Fruit fly (Drosophila melanogaster) whole organism, embryonic: ENCODE data around the gene CG43750.

Experiments
- Atf6 ChIP-seq: fragments of 200-800 bp; sonication (Bioruptor generic); IDR thresholded peaks from 2 replicates; pipeline ENCODE4 v1.3.6; 2022; ENCODE audit warnings: missing biosample characterization, missing genetic modification characterization
- CG10366 ChIP-seq: fragments of 200-800 bp; sonication (Bioruptor generic); IDR thresholded peaks from 2 replicates; pipeline ENCODE4 v1.3.6; 2022; ENCODE audit warnings: missing biosample characterization, missing genetic modification characterization
- CG10959 ChIP-seq: fragments of 200-800 bp; sonication (Bioruptor generic); IDR thresholded peaks from 2 replicates; pipeline ENCODE4 v1.3.6; 2022; ENCODE audit warnings: missing biosample characterization, missing genetic modification characterization
- CG11398 ChIP-seq: fragments of 200-800 bp; sonication (Bioruptor generic); optimal IDR thresholded peaks from 2 replicates; lab custom pipeline; 2016; ENCODE audit warnings: missing biosample characterization, missing genetic modification characterization
- CG12744 ChIP-seq: fragments of 200-800 bp; sonication (Bioruptor generic); optimal IDR thresholded peaks from 2 replicates; lab custom pipeline; 2016; ENCODE audit warnings: missing biosample characterization, missing genetic modification characterization
- CG12942 ChIP-seq: fragments of 200-800 bp; sonication (Bioruptor generic); optimal IDR thresholded peaks from 3 replicates; lab custom pipeline; 2016; ENCODE audit warnings: missing biosample characterization, missing genetic modification characterization
- CG17912 ChIP-seq: fragments of 200-800 bp; sonication (Bioruptor generic); optimal IDR thresholded peaks from 2 replicates; lab custom pipeline; 2018; ENCODE audit warnings: missing biosample characterization, mild to moderate bottlenecking, missing genetic modification characterization
- CG2116 ChIP-seq: fragments of 200-800 bp; sonication (Bioruptor generic); optimal IDR thresholded peaks from 3 replicates; lab custom pipeline; 2018; ENCODE audit warnings: missing biosample characterization, mild to moderate bottlenecking, missing genetic modification characterization
- CG2202 ChIP-seq: fragments of 200-800 bp; sonication (Bioruptor generic); optimal IDR thresholded peaks from 2 replicates; lab custom pipeline; 2018; ENCODE audit warnings: missing biosample characterization, mild to moderate bottlenecking, missing genetic modification characterization
- CG2678 ChIP-seq: fragments of 200-800 bp; sonication (Bioruptor generic); optimal IDR thresholded peaks from 3 replicates; lab custom pipeline; 2019; ENCODE audit warnings: missing biosample characterization, mild to moderate bottlenecking, missing genetic modification characterization, moderate library complexity
- CG4360 ChIP-seq: fragments of 200-800 bp; sonication (Bioruptor generic); IDR thresholded peaks from 2 replicates; pipeline ENCODE4 v1.3.6; 2022; ENCODE audit warnings: missing biosample characterization, missing genetic modification characterization
- CG43689 ChIP-seq: fragments of 200-800 bp; sonication (Bioruptor generic); IDR thresholded peaks from 2 replicates; pipeline ENCODE4 v1.3.6; 2022; ENCODE audit warnings: missing biosample characterization, missing genetic modification characterization
- CG7987 ChIP-seq: fragments of 200-800 bp; sonication (Bioruptor generic); optimal IDR thresholded peaks from 2 replicates; lab custom pipeline; 2018; ENCODE audit warnings: missing biosample characterization, mild to moderate bottlenecking, missing genetic modification characterization, moderate library complexity
- CG8089 ChIP-seq: fragments of 200-800 bp; sonication (Bioruptor generic); optimal IDR thresholded peaks from 3 replicates; lab custom pipeline; 2016; ENCODE audit warnings: missing biosample characterization, missing genetic modification characterization
- CG8924 ChIP-seq: fragments of 200-800 bp; optimal IDR thresholded peaks from 3 replicates; lab custom pipeline; 2019; ENCODE audit warnings: missing biosample characterization, mild to moderate bottlenecking, missing genetic modification characterization, moderate library complexity
- Chrac-16 ChIP-seq: fragments of 200-800 bp; sonication (Bioruptor generic); optimal IDR thresholded peaks from 3 replicates; lab custom pipeline; 2016; ENCODE audit warnings: missing biosample characterization, missing genetic modification characterization
- D ChIP-seq, 2 experiments: fragments of 200-800 bp in 1 of 2; fragments of >200 bp in 1 of 2; sonication (Bioruptor generic) in 1 of 2; optimal IDR thresholded peaks; 2 replicates in 1 of 2; 3 replicates in 1 of 2; lab custom pipeline; 2017; ENCODE audit warnings: mild to moderate bottlenecking in 1 of 2, missing biosample characterization in 1 of 2, missing genetic modification characterization in 1 of 2, missing genetic modification reagents in 1 of 2
- Fer2 ChIP-seq: fragments of 200-800 bp; sonication (Bioruptor generic); optimal IDR thresholded peaks from 2 replicates; lab custom pipeline; 2018; ENCODE audit warnings: missing biosample characterization, mild to moderate bottlenecking, missing genetic modification characterization, moderate library complexity
- Gug ChIP-seq: fragments of 200-800 bp; sonication (Bioruptor generic); IDR thresholded peaks from 4 replicates; pipeline ENCODE4 v1.3.6; 2022; ENCODE audit warnings: missing biosample characterization, missing genetic modification characterization
- Hr51 ChIP-seq, 2 experiments: fragments of 200-800 bp; sonication (Bioruptor generic); optimal IDR thresholded peaks; 2 replicates in 1 of 2; 3 replicates in 1 of 2; lab custom pipeline; 2016 to 2018; ENCODE audit warnings: missing biosample characterization in 2 of 2, missing genetic modification characterization in 2 of 2, mild to moderate bottlenecking in 1 of 2, moderate library complexity in 1 of 2
- Hr78 ChIP-seq, 2 experiments: fragments of 200-800 bp in 1 of 2; fragments of >200 bp in 1 of 2; sonication (Bioruptor generic) in 1 of 2; optimal IDR thresholded peaks; 2 replicates each; lab custom pipeline; 2017 to 2019; ENCODE audit warnings: missing biosample characterization in 2 of 2, missing genetic modification characterization in 2 of 2, mild to moderate bottlenecking in 1 of 2, moderate library complexity in 1 of 2
- Lim3 ChIP-seq: fragments of 200-800 bp; sonication (Bioruptor generic); IDR thresholded peaks from 2 replicates; pipeline ENCODE4 v1.3.6; 2022; ENCODE audit warnings: missing biosample characterization, missing genetic modification characterization
- Mrtf ChIP-seq: fragments of 200-800 bp; sonication (Bioruptor generic); IDR thresholded peaks from 3 replicates; pipeline ENCODE4 v1.3.6; 2022; ENCODE audit warnings: missing biosample characterization, missing genetic modification characterization
- NC2α ChIP-seq: fragments of 200-800 bp; sonication (Bioruptor generic); optimal IDR thresholded peaks from 2 replicates; lab custom pipeline; 2016; ENCODE audit warnings: missing biosample characterization, missing genetic modification characterization
- NFAT ChIP-seq: fragments of 200-800 bp; sonication (Bioruptor generic); IDR thresholded peaks from 2 replicates; pipeline ENCODE4 v1.3.6; 2022; ENCODE audit warnings: missing biosample characterization, missing genetic modification characterization
- Neu2 ChIP-seq: fragments of 200-800 bp; sonication (Bioruptor generic); optimal IDR thresholded peaks from 3 replicates; lab custom pipeline; 2016; ENCODE audit warnings: missing biosample characterization, missing genetic modification characterization, borderline replicate concordance
- Nf-YB ChIP-seq: fragments of 200-800 bp; sonication (Bioruptor generic); optimal IDR thresholded peaks from 3 replicates; lab custom pipeline; 2019; ENCODE audit warnings: missing biosample characterization, mild to moderate bottlenecking, missing genetic modification characterization, moderate library complexity
- Oli ChIP-seq: fragments of 200-800 bp; sonication (Bioruptor generic); optimal IDR thresholded peaks from 2 replicates; lab custom pipeline; 2018; ENCODE audit warnings: missing biosample characterization, mild to moderate bottlenecking, missing genetic modification characterization, moderate library complexity
- Scr ChIP-seq: fragments of 200-800 bp; sonication (Bioruptor generic); IDR thresholded peaks from 2 replicates; pipeline ENCODE4 v1.3.6; 2022; ENCODE audit warnings: missing biosample characterization, missing genetic modification characterization; ENCODE audit not compliant: partially characterized antibody
- Taf1 ChIP-seq: fragments of 200-800 bp; sonication (Bioruptor generic); IDR thresholded peaks from 2 replicates; pipeline ENCODE4 v1.3.6; 2022; ENCODE audit warnings: missing biosample characterization, missing genetic modification characterization
- Trl ChIP-seq, 3 experiments: fragments of >200 bp in 2 of 3; fragments of 200-800 bp in 1 of 3; sonication (Bioruptor generic) in 1 of 3; optimal IDR thresholded peaks; 2 replicates in 1 of 3; 3 replicates in 2 of 3; lab custom pipeline; 2016 to 2017; ENCODE audit warnings: missing biosample characterization in 1 of 3, missing genetic modification characterization in 1 of 3
- YL-1 ChIP-seq: fragments of 200-800 bp; sonication (Bioruptor generic); optimal IDR thresholded peaks from 3 replicates; lab custom pipeline; 2017; ENCODE audit warnings: missing biosample characterization, mild to moderate bottlenecking, missing genetic modification characterization
- ara ChIP-seq: fragments of 200-800 bp; sonication (Bioruptor generic); IDR thresholded peaks from 2 replicates; pipeline ENCODE4 v1.3.6; 2022; ENCODE audit warnings: missing biosample characterization, missing genetic modification characterization
- br ChIP-seq: fragments of >200 bp; optimal IDR thresholded peaks from 2 replicates; lab custom pipeline; 2017
- bsh ChIP-seq, 2 experiments: fragments of 200-800 bp; sonication (Bioruptor generic); optimal IDR thresholded peaks; 2 replicates each; lab custom pipeline; 2017 to 2018; ENCODE audit warnings: mild to moderate bottlenecking in 2 of 2, missing biosample characterization in 2 of 2, missing genetic modification characterization in 2 of 2, moderate library complexity in 1 of 2
- chif ChIP-seq, 2 experiments: fragments of 200-800 bp; sonication (Bioruptor generic); optimal IDR thresholded peaks; 3 replicates each; lab custom pipeline; 2016; ENCODE audit warnings: missing biosample characterization in 2 of 2, missing genetic modification characterization in 2 of 2
- crp ChIP-seq, 2 experiments: fragments of 200-800 bp; sonication (Bioruptor generic); optimal IDR thresholded peaks; 2 replicates in 1 of 2; 3 replicates in 1 of 2; lab custom pipeline; 2017; ENCODE audit warnings: missing biosample characterization in 2 of 2, missing genetic modification characterization in 2 of 2, mild to moderate bottlenecking in 1 of 2, moderate library complexity in 1 of 2
- lilli ChIP-seq: fragments of 200-800 bp; sonication (Bioruptor generic); optimal IDR thresholded peaks from 3 replicates; lab custom pipeline; 2016; ENCODE audit warnings: missing biosample characterization, missing genetic modification characterization
- mld ChIP-seq: fragments of 200-800 bp; sonication (Bioruptor generic); IDR thresholded peaks from 3 replicates; pipeline ENCODE4 v1.3.6; 2022; ENCODE audit warnings: missing biosample characterization, missing genetic modification characterization; ENCODE audit not compliant: partially characterized antibody
- pho ChIP-seq: fragments of 200-800 bp; sonication (Bioruptor generic); optimal IDR thresholded peaks from 2 replicates; lab custom pipeline; 2016; ENCODE audit warnings: missing biosample characterization, missing genetic modification characterization
- pita ChIP-seq: fragments of 200-800 bp; sonication (Bioruptor generic); optimal IDR thresholded peaks from 2 replicates; lab custom pipeline; 2017; ENCODE audit warnings: missing biosample characterization, mild to moderate bottlenecking, missing genetic modification characterization
- pros ChIP-seq: fragments of 200-800 bp; sonication (Bioruptor generic); optimal IDR thresholded peaks from 3 replicates; lab custom pipeline; 2019; ENCODE audit warnings: missing biosample characterization, mild to moderate bottlenecking, missing genetic modification characterization, moderate library complexity
- row ChIP-seq: fragments of 200-800 bp; sonication (Bioruptor generic); IDR thresholded peaks from 3 replicates; pipeline ENCODE4 v1.3.6; 2022; ENCODE audit warnings: missing biosample characterization, missing genetic modification characterization
- sd ChIP-seq: fragments of 200-800 bp; sonication (Bioruptor generic); optimal IDR thresholded peaks from 3 replicates; lab custom pipeline; 2018; ENCODE audit warnings: missing biosample characterization, mild to moderate bottlenecking, missing genetic modification characterization, moderate library complexity
- slp2 ChIP-seq: fragments of 200-800 bp; sonication (Bioruptor generic); optimal IDR thresholded peaks from 2 replicates; lab custom pipeline; 2016; ENCODE audit warnings: missing biosample characterization, missing genetic modification characterization
- tio ChIP-seq: fragments of 200-800 bp; sonication (Bioruptor generic); optimal IDR thresholded peaks from 2 replicates; lab custom pipeline; 2017; ENCODE audit warnings: missing biosample characterization, missing genetic modification characterization, inconsistent platforms
- twi ChIP-seq: fragments of 200-800 bp; optimal IDR thresholded peaks from 2 replicates; lab custom pipeline; 2019; ENCODE audit warnings: missing biosample characterization, mild to moderate bottlenecking, missing genetic modification characterization, moderate library complexity
- zfh2 ChIP-seq: fragments of 200-800 bp; sonication (Bioruptor generic); optimal IDR thresholded peaks from 2 replicates; lab custom pipeline; 2016; ENCODE audit warnings: missing biosample characterization, missing genetic modification characterization

Gene CG43750

DNA sequence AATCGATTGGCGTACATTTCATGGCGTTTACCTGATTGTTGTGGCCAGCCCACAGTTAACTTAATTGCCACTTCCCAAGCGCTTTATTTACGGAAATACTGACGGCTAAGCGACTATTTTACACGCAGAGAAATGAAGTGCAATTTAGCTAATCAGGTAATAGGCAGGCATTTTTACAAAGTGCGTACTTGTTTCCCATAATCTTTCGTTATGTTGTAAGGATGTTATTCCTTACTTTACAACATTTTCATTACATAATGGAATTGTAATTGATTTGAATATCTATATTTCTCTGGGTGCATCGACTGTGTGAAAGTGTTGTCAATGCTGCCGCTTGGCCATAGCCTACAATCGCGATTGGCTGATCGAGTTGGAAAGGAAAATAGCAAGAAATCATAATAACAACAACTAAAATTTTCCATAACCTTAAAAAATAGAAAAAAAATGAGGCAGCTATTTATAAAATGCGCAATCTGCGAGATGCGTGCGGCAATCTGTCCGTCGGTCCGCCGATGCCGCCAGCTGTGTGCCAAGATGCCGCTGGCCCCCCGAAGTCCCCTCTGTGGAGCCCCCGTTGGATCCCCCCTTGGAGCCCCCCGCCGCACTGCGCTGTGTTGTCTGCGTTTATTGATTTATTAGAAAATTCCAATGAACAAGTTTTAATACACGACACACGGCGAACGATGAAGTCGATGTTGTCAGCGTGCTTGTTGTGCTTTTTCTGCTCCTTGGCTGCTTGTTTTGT, 36.1 kb upstream of the CG43750 start (continued):
- TF ChIP-seq Scr (GFP tag; lab: Robert Waterston, UW), result no peak
- TF ChIP-seq D (optimal IDR thresholded peaks at IDR 0.05; lab: Kevin White, UChicago), result no peak
- peak; percentile 9 for TF ChIP-seq D (GFP tag; optimal IDR thresholded peaks at IDR 0.05; lab: Kevin White, UChicago)
- peak; percentile 60 for TF ChIP-seq CG8089 (GFP tag; lab: Kevin White, UChicago)
- TF ChIP-seq CG10959 (GFP tag; lab: Robert Waterston, UW), result no peak
- TF ChIP-seq CG7987 (GFP tag; lab: Kevin White, UChicago), result no peak
- peak; percentile 39; the same call in 1 of the 2 replicates for TF ChIP-seq Atf6 (GFP tag; lab: Robert Waterston, UW)
- TF ChIP-seq CG2116 (GFP tag; lab: Kevin White, UChicago), result no peak
- no peak for TF ChIP-seq CG17912 (GFP tag; lab: Kevin White, UChicago)
- no peak for TF ChIP-seq Fer2 (tag; lab: Kevin White, UChicago)
- peak; percentile 62 for TF ChIP-seq row (GFP tag; lab: Robert Waterston, UW)
- TF ChIP-seq Lim3 (GFP tag; lab: Robert Waterston, UW), result no peak
- TF ChIP-seq CG11398, result no peak
- TF ChIP-seq Hr51 (GFP tag; optimal IDR thresholded peaks at IDR 0.05; lab: Kevin White, UChicago), result peak in 1 of 2 experiments; percentile 65
- no peak for TF ChIP-seq NC2α (GFP tag; lab: Kevin White, UChicago)
- TF ChIP-seq CG10366, result peak; percentile 42; the same call in 1 of the 2 replicates
- no peak for TF ChIP-seq Neu2 (GFP tag; lab: Kevin White, UChicago)
- TF ChIP-seq br (lab: Kevin White, UChicago), result no peak
- TF ChIP-seq Hr78 (GFP tag; optimal IDR thresholded peaks at IDR 0.05; lab: Kevin White, UChicago), result no peak
- peak; percentile 56 for TF ChIP-seq lilli (GFP tag; lab: Kevin White, UChicago)
- peak; percentile 26 for TF ChIP-seq Chrac-16 (GFP tag; lab: Kevin White, UChicago)
- no peak for TF ChIP-seq pho (GFP tag; lab: Kevin White, UChicago)
- no peak for TF ChIP-seq Nf-YB
- TF ChIP-seq ara (GFP tag; lab: Robert Waterston, UW), result 0 out of 2 replicates have a peak, but pooled peaks have one; percentile 17
- no peak for TF ChIP-seq NFAT
- TF ChIP-seq CG2678, result peak; percentile 62
- peak; percentile 39; the same call in 1 of the 4 replicates for TF ChIP-seq Gug (GFP tag; lab: Robert Waterston, UW)
- no peak for TF ChIP-seq pita (GFP tag; lab: Kevin White, UChicago)
- TF ChIP-seq tio, result peak; percentile 24
- no peak for TF ChIP-seq crp (GFP tag; optimal IDR thresholded peaks at IDR 0.05; lab: Kevin White, UChicago)
- TF ChIP-seq twi (tag; lab: Kevin White, UChicago), result no peak
- TF ChIP-seq pros, result no peak
- no peak for TF ChIP-seq CG2202
- no peak for TF ChIP-seq CG4360 (GFP tag; lab: Robert Waterston, UW)
- TF ChIP-seq slp2 (GFP tag; lab: Kevin White, UChicago), result peak; percentile 20
- TF ChIP-seq YL-1 (GFP tag; lab: Kevin White, UChicago), result no peak
- TF ChIP-seq Taf1, result no peak
- TF ChIP-seq Oli (tag; lab: Kevin White, UChicago), result peak; percentile 63
- no peak for TF ChIP-seq CG12744 (GFP tag; lab: Kevin White, UChicago)
- peak; percentile 63 to 77 for TF ChIP-seq bsh (GFP tag; optimal IDR thresholded peaks at IDR 0.05; lab: Kevin White, UChicago)
- TF ChIP-seq Trl (optimal IDR thresholded peaks at IDR 0.05; lab: Kevin White, UChicago), result no peak
- TF ChIP-seq Trl (GFP tag; optimal IDR thresholded peaks at IDR 0.05; lab: Kevin White, UChicago), result peak; percentile 38
- TF ChIP-seq CG12942 (GFP tag; lab: Kevin White, UChicago), result peak; percentile 52
- peak; percentile 34 for TF ChIP-seq CG8924 (tag; lab: Kevin White, UChicago)
- peak; percentile 18 for TF ChIP-seq zfh2 (GFP tag; lab: Kevin White, UChicago)
- no peak for TF ChIP-seq Mrtf (GFP tag; lab: Robert Waterston, UW)
- peak; percentile 30 to 48 for TF ChIP-seq chif (GFP tag; optimal IDR thresholded peaks at IDR 0.05; lab: Kevin White, UChicago)
- no peak for TF ChIP-seq mld (GFP tag; lab: Robert Waterston, UW)
- no peak for TF ChIP-seq CG43689 (GFP tag; lab: Robert Waterston, UW)
- peak; percentile 56 for TF ChIP-seq sd (tag; lab: Kevin White, UChicago)
